Fruit fly (Drosophila melanogaster) whole organism, embryonic: Measurements from ENCODE around the gene CG7191.

Experiments
- Aef1 ChIP-seq: fragments of 200-800 bp; sonication (Bioruptor generic); IDR thresholded peaks from 3 replicates; pipeline ENCODE4 v1.3.6; 2022; ENCODE audit warnings: missing biosample characterization, missing genetic modification characterization
- BtbVII ChIP-seq: fragments of 200-800 bp; sonication (Bioruptor generic); optimal IDR thresholded peaks from 3 replicates; lab custom pipeline; 2017; ENCODE audit warnings: missing biosample characterization, mild to moderate bottlenecking, missing genetic modification characterization
- CG1024 ChIP-seq: fragments of 200-800 bp; sonication (Bioruptor generic); IDR thresholded peaks from 2 replicates; pipeline ENCODE4 v1.3.6; 2022; ENCODE audit warnings: missing biosample characterization, missing genetic modification characterization
- CG10366 ChIP-seq: fragments of 200-800 bp; sonication (Bioruptor generic); IDR thresholded peaks from 2 replicates; pipeline ENCODE4 v1.3.6; 2022; ENCODE audit warnings: missing biosample characterization, missing genetic modification characterization
- CG11504 ChIP-seq: fragments of 200-800 bp; sonication (Bioruptor generic); optimal IDR thresholded peaks from 3 replicates; lab custom pipeline; 2019; ENCODE audit warnings: missing biosample characterization, mild to moderate bottlenecking, missing genetic modification characterization, moderate library complexity
- CG11695 ChIP-seq: fragments of 200-800 bp; sonication (Bioruptor generic); IDR thresholded peaks from 3 replicates; pipeline ENCODE4 v1.3.6; 2022; ENCODE audit warnings: missing biosample characterization, missing genetic modification characterization
- CG12942 ChIP-seq: fragments of 200-800 bp; sonication (Bioruptor generic); optimal IDR thresholded peaks from 3 replicates; lab custom pipeline; 2016; ENCODE audit warnings: missing biosample characterization, missing genetic modification characterization
- CG16863 ChIP-seq: fragments of 200-800 bp; sonication (Bioruptor generic); optimal IDR thresholded peaks from 3 replicates; lab custom pipeline; 2016; ENCODE audit warnings: missing biosample characterization, missing genetic modification characterization
- CG17361 ChIP-seq: fragments of 200-800 bp; sonication (Bioruptor generic); IDR thresholded peaks from 3 replicates; pipeline ENCODE4 v1.3.6; 2022; ENCODE audit warnings: missing biosample characterization, missing genetic modification characterization
- CG17612 ChIP-seq: fragments of 200-800 bp; sonication (Bioruptor generic); IDR thresholded peaks from 2 replicates; pipeline ENCODE4 v1.3.6; 2022; ENCODE audit warnings: missing biosample characterization, missing genetic modification characterization
- CG31388 ChIP-seq: fragments of 200-800 bp; sonication (Bioruptor generic); optimal IDR thresholded peaks from 2 replicates; lab custom pipeline; 2016; ENCODE audit warnings: missing biosample characterization, missing genetic modification characterization
- CG33557 ChIP-seq: fragments of 200-800 bp; sonication (Bioruptor generic); optimal IDR thresholded peaks from 2 replicates; lab custom pipeline; 2019; ENCODE audit warnings: missing biosample characterization, mild to moderate bottlenecking, missing genetic modification characterization, moderate library complexity
- CG42726 ChIP-seq: fragments of 200-800 bp; sonication (Bioruptor generic); IDR thresholded peaks from 2 replicates; pipeline ENCODE4 v1.3.6; 2022; ENCODE audit warnings: missing biosample characterization, missing genetic modification characterization; ENCODE audit not compliant: partially characterized antibody
- CG6683 ChIP-seq: fragments of 200-800 bp; sonication (Bioruptor generic); optimal IDR thresholded peaks from 2 replicates; lab custom pipeline; 2017; ENCODE audit warnings: missing biosample characterization, mild to moderate bottlenecking, missing genetic modification characterization, missing genetic modification reagents
- CG8281 ChIP-seq: fragments of 200-800 bp; sonication (Bioruptor generic); optimal IDR thresholded peaks from 2 replicates; lab custom pipeline; 2018; ENCODE audit warnings: missing biosample characterization, mild to moderate bottlenecking, missing genetic modification characterization, moderate library complexity
- CG8388 ChIP-seq: fragments of 200-800 bp; sonication (Bioruptor generic); optimal IDR thresholded peaks from 2 replicates; lab custom pipeline; 2019; ENCODE audit warnings: missing biosample characterization, mild to moderate bottlenecking, missing genetic modification characterization, moderate library complexity
- CG9437 ChIP-seq: fragments of 200-800 bp; sonication (Bioruptor generic); optimal IDR thresholded peaks from 2 replicates; lab custom pipeline; 2018; ENCODE audit warnings: missing biosample characterization, mild to moderate bottlenecking, missing genetic modification characterization
- D ChIP-seq, 2 experiments: fragments of 200-800 bp in 1 of 2; fragments of >200 bp in 1 of 2; sonication (Bioruptor generic) in 1 of 2; optimal IDR thresholded peaks; 2 replicates in 1 of 2; 3 replicates in 1 of 2; lab custom pipeline; 2017; ENCODE audit warnings: mild to moderate bottlenecking in 1 of 2, missing biosample characterization in 1 of 2, missing genetic modification characterization in 1 of 2, missing genetic modification reagents in 1 of 2
- Dfd ChIP-seq, 2 experiments: fragments of >200 bp; optimal IDR thresholded peaks; 2 replicates each; lab custom pipeline; 2017; ENCODE audit warnings: missing biosample characterization in 2 of 2, missing genetic modification characterization in 2 of 2
- Doc2 ChIP-seq: fragments of 200-800 bp; sonication (Bioruptor generic); IDR thresholded peaks from 2 replicates; pipeline ENCODE4 v1.3.6; 2022; ENCODE audit warnings: missing biosample characterization, missing genetic modification characterization
- Drgx ChIP-seq: fragments of 200-800 bp; sonication (Bioruptor generic); IDR thresholded peaks from 2 replicates; pipeline ENCODE4 v1.3.6; 2022; ENCODE audit warnings: missing biosample characterization, missing genetic modification characterization
- Ets65A ChIP-seq: fragments of 200-800 bp; sonication (Bioruptor generic); peaks from one replicate; lab custom pipeline; 2016; ENCODE audit warnings: missing biosample characterization, missing genetic modification characterization
- Fer3 ChIP-seq: fragments of 200-800 bp; sonication (Bioruptor generic); optimal IDR thresholded peaks from 2 replicates; lab custom pipeline; 2018; ENCODE audit warnings: missing biosample characterization, mild to moderate bottlenecking, missing genetic modification characterization, moderate library complexity
- GATAe ChIP-seq: fragments of 200-800 bp; sonication (Bioruptor generic); conservative IDR thresholded peaks from 2 replicates; pipeline ENCODE4 v1.3.6; 2022; ENCODE audit warnings: missing biosample characterization, missing genetic modification characterization
- Gug ChIP-seq: fragments of 200-800 bp; sonication (Bioruptor generic); IDR thresholded peaks from 4 replicates; pipeline ENCODE4 v1.3.6; 2022; ENCODE audit warnings: missing biosample characterization, missing genetic modification characterization
- HLH3B ChIP-seq: fragments of 200-800 bp; sonication (Bioruptor generic); IDR thresholded peaks from 2 replicates; pipeline ENCODE4 v1.3.6; 2022; ENCODE audit warnings: missing biosample characterization, missing genetic modification characterization
- HmgZ ChIP-seq: fragments of 200-800 bp; sonication (Bioruptor generic); optimal IDR thresholded peaks from 2 replicates; lab custom pipeline; 2018; ENCODE audit warnings: missing biosample characterization, mild to moderate bottlenecking, missing genetic modification characterization
- Hr51 ChIP-seq, 2 experiments: fragments of 200-800 bp; sonication (Bioruptor generic); optimal IDR thresholded peaks; 2 replicates in 1 of 2; 3 replicates in 1 of 2; lab custom pipeline; 2016 to 2018; ENCODE audit warnings: missing biosample characterization in 2 of 2, missing genetic modification characterization in 2 of 2, mild to moderate bottlenecking in 1 of 2, moderate library complexity in 1 of 2
- Hr78 ChIP-seq, 2 experiments: fragments of 200-800 bp in 1 of 2; fragments of >200 bp in 1 of 2; sonication (Bioruptor generic) in 1 of 2; optimal IDR thresholded peaks; 2 replicates each; lab custom pipeline; 2017 to 2019; ENCODE audit warnings: missing biosample characterization in 2 of 2, missing genetic modification characterization in 2 of 2, mild to moderate bottlenecking in 1 of 2, moderate library complexity in 1 of 2
- Lhr ChIP-seq: fragments of 200-800 bp; sonication (Bioruptor generic); optimal IDR thresholded peaks from 3 replicates; lab custom pipeline; 2017; ENCODE audit warnings: mild to moderate bottlenecking, missing biosample characterization, missing genetic modification reagents, missing genetic modification characterization
- NfI ChIP-seq: fragments of 200-800 bp; sonication (Bioruptor generic); optimal IDR thresholded peaks from 3 replicates; lab custom pipeline; 2018; ENCODE audit warnings: missing biosample characterization, mild to moderate bottlenecking, missing genetic modification characterization, moderate library complexity
- Pdp1 ChIP-seq, 2 experiments: fragments of 200-800 bp; sonication (Bioruptor generic); optimal IDR thresholded peaks; 3 replicates each; lab custom pipeline; 2016; ENCODE audit warnings: missing biosample characterization in 2 of 2, missing genetic modification characterization in 2 of 2, mild to moderate bottlenecking in 1 of 2, moderate library complexity in 1 of 2
- bigmax ChIP-seq: fragments of 200-800 bp; sonication (Bioruptor generic); optimal IDR thresholded peaks from 2 replicates; lab custom pipeline; 2018; ENCODE audit warnings: missing biosample characterization, mild to moderate bottlenecking, missing genetic modification characterization
- btn ChIP-seq: fragments of 200-800 bp; sonication (Bioruptor generic); optimal IDR thresholded peaks from 2 replicates; lab custom pipeline; 2016; ENCODE audit warnings: missing biosample characterization, missing genetic modification characterization
- cas ChIP-seq: fragments of 200-800 bp; sonication (Bioruptor generic); IDR thresholded peaks from 2 replicates; pipeline ENCODE4 v1.3.6; 2022; ENCODE audit warnings: missing biosample characterization, missing genetic modification characterization
- dimm ChIP-seq: fragments of 200-800 bp; sonication (Bioruptor generic); IDR thresholded peaks from 2 replicates; pipeline ENCODE4 v1.3.6; 2022; ENCODE audit warnings: missing biosample characterization, missing genetic modification characterization
- dpn ChIP-seq, 2 experiments: fragments of 200-800 bp; sonication (Bioruptor generic); optimal IDR thresholded peaks; 3 replicates each; lab custom pipeline; 2016; ENCODE audit warnings: missing biosample characterization in 2 of 2, missing genetic modification characterization in 2 of 2
- h ChIP-seq: fragments of >200 bp; optimal IDR thresholded peaks from 2 replicates; lab custom pipeline; 2017
- lilli ChIP-seq: fragments of 200-800 bp; sonication (Bioruptor generic); optimal IDR thresholded peaks from 3 replicates; lab custom pipeline; 2016; ENCODE audit warnings: missing biosample characterization, missing genetic modification characterization
- luna ChIP-seq: fragments of 200-800 bp; sonication (Bioruptor generic); optimal IDR thresholded peaks from 2 replicates; lab custom pipeline; 2016; ENCODE audit warnings: missing biosample characterization, missing genetic modification characterization
- mirr ChIP-seq: fragments of 200-800 bp; sonication (Bioruptor generic); optimal IDR thresholded peaks from 3 replicates; lab custom pipeline; 2018; ENCODE audit warnings: missing biosample characterization, mild to moderate bottlenecking, missing genetic modification characterization
- otp ChIP-seq: fragments of 200-800 bp; sonication (Bioruptor generic); IDR thresholded peaks from 3 replicates; pipeline ENCODE4, ENCODE4 v1.3.6; 2022; ENCODE audit warnings: missing biosample characterization, missing genetic modification characterization
- pum ChIP-seq: fragments of 200-800 bp; sonication (Bioruptor generic); optimal IDR thresholded peaks from 2 replicates; lab custom pipeline; 2016; ENCODE audit warnings: missing biosample characterization, missing genetic modification characterization
- pzg ChIP-seq: fragments of 200-800 bp; sonication (Bioruptor generic); optimal IDR thresholded peaks from 3 replicates; lab custom pipeline; 2018; ENCODE audit warnings: missing biosample characterization, mild to moderate bottlenecking, missing genetic modification characterization, moderate library complexity
- schlank ChIP-seq: fragments of 200-800 bp; sonication (Bioruptor generic); optimal IDR thresholded peaks from 2 replicates; lab custom pipeline; 2018; ENCODE audit warnings: missing biosample characterization, mild to moderate bottlenecking, missing genetic modification characterization
- sd ChIP-seq: fragments of 200-800 bp; sonication (Bioruptor generic); optimal IDR thresholded peaks from 3 replicates; lab custom pipeline; 2018; ENCODE audit warnings: missing biosample characterization, mild to moderate bottlenecking, missing genetic modification characterization, moderate library complexity
- sim ChIP-seq: fragments of 200-800 bp; sonication (Bioruptor generic); IDR thresholded peaks from 2 replicates; pipeline ENCODE4 v1.3.6; 2022; ENCODE audit warnings: missing biosample characterization, missing genetic modification characterization
- slbo ChIP-seq: fragments of 200-800 bp; sonication (Bioruptor generic); IDR thresholded peaks from 2 replicates; pipeline ENCODE4 v1.3.6; 2022; ENCODE audit warnings: missing biosample characterization, missing genetic modification characterization
- tap ChIP-seq: fragments of 200-800 bp; optimal IDR thresholded peaks from 3 replicates; lab custom pipeline; 2019; ENCODE audit warnings: missing biosample characterization, mild to moderate bottlenecking, missing genetic modification characterization, moderate library complexity
- tin ChIP-seq: fragments of 200-800 bp; sonication (Bioruptor generic); optimal IDR thresholded peaks from 3 replicates; lab custom pipeline; 2016; ENCODE audit warnings: missing biosample characterization, missing genetic modification characterization

CG7191 gene

dm6 chr2L:7811249-7812002 lies 44.0 kb downstream of the CG7191 start, which contains the start of gene LanB1 (continued):
- no peak for TF ChIP-seq D (optimal IDR thresholded peaks at IDR 0.05; lab: Kevin White, UChicago)
- TF ChIP-seq D (GFP tag; optimal IDR thresholded peaks at IDR 0.05; lab: Kevin White, UChicago): no peak
- TF ChIP-seq cas: no peak
- peak; percentile 34 for TF ChIP-seq pzg (GFP tag; lab: Kevin White, UChicago)
- no peak for TF ChIP-seq CG8281 (tag; lab: Kevin White, UChicago)
- no peak for TF ChIP-seq HmgZ (tag; lab: Kevin White, UChicago)
- TF ChIP-seq GATAe (GFP tag; lab: Robert Waterston, UW): no peak
- no peak for TF ChIP-seq bigmax (GFP tag; lab: Kevin White, UChicago)
- TF ChIP-seq Drgx (GFP tag; lab: Robert Waterston, UW): peak; percentile 40
- no peak for TF ChIP-seq tin (GFP tag; lab: Kevin White, UChicago)
- TF ChIP-seq sim: no peak
- TF ChIP-seq HLH3B: no peak
- TF ChIP-seq Ets65A: no peak
- peak; percentile 99 for TF ChIP-seq CG16863 (GFP tag; lab: Kevin White, UChicago)
- TF ChIP-seq tap (tag; lab: Kevin White, UChicago): no peak
- TF ChIP-seq otp (GFP tag; lab: Robert Waterston, UW): no peak
- TF ChIP-seq Doc2: no peak
- no peak for TF ChIP-seq Fer3 (tag; lab: Kevin White, UChicago)
- TF ChIP-seq BtbVII (GFP tag; lab: Kevin White, UChicago): no peak
- no peak for TF ChIP-seq CG17612 (GFP tag; lab: Robert Waterston, UW)
- TF ChIP-seq CG33557 (GFP tag; lab: Kevin White, UChicago): no peak
- TF ChIP-seq CG42726 (GFP tag; lab: Robert Waterston, UW): peak; percentile 68; the same call in 1 of the 2 replicates
- TF ChIP-seq dpn (GFP tag; optimal IDR thresholded peaks at IDR 0.05; lab: Kevin White, UChicago): no peak
- TF ChIP-seq CG11695 (GFP tag; lab: Robert Waterston, UW): no peak
- no peak for TF ChIP-seq Gug
- TF ChIP-seq CG8388 (GFP tag; lab: Kevin White, UChicago): no peak
- TF ChIP-seq CG10366: no peak
- no peak for TF ChIP-seq CG12942 (GFP tag; lab: Kevin White, UChicago)
- no peak for TF ChIP-seq CG11504 (tag; lab: Kevin White, UChicago)
- TF ChIP-seq NfI (GFP tag; lab: Kevin White, UChicago): no peak
- TF ChIP-seq Hr51 (GFP tag; optimal IDR thresholded peaks at IDR 0.05; lab: Kevin White, UChicago): no peak
- TF ChIP-seq luna (GFP tag; lab: Kevin White, UChicago): no peak
- TF ChIP-seq CG6683 (GFP tag; lab: Kevin White, UChicago): no peak
- no peak for TF ChIP-seq h (lab: Kevin White, UChicago)
- no peak for TF ChIP-seq CG17361 (GFP tag; lab: Robert Waterston, UW)
- TF ChIP-seq Lhr (GFP tag; lab: Kevin White, UChicago): no peak
- peak; percentile 84 for TF ChIP-seq sd (tag; lab: Kevin White, UChicago)
- TF ChIP-seq Dfd (GFP tag; optimal IDR thresholded peaks at IDR 0.05; lab: Kevin White, UChicago): no peak
- TF ChIP-seq btn (GFP tag; lab: Kevin White, UChicago): no peak
- TF ChIP-seq Hr78 (GFP tag; optimal IDR thresholded peaks at IDR 0.05; lab: Kevin White, UChicago): no peak
- 0 out of 2 replicates have a peak, but pooled peaks have one; percentile 12 for TF ChIP-seq slbo (GFP tag; lab: Robert Waterston, UW)
- no peak for TF ChIP-seq schlank
- no peak for TF ChIP-seq dimm (GFP tag; lab: Robert Waterston, UW)
- no peak for TF ChIP-seq CG31388 (GFP tag; lab: Kevin White, UChicago)
- TF ChIP-seq mirr: no peak
- TF ChIP-seq CG1024 (GFP tag; lab: Robert Waterston, UW): no peak
- TF ChIP-seq lilli: no peak
- TF ChIP-seq pum (GFP tag; lab: Kevin White, UChicago): no peak
- no peak for TF ChIP-seq Pdp1 (GFP tag; optimal IDR thresholded peaks at IDR 0.05; lab: Kevin White, UChicago)
- TF ChIP-seq CG9437 (GFP tag; lab: Kevin White, UChicago): no peak
- TF ChIP-seq Aef1 (GFP tag; lab: Robert Waterston, UW): no peak
